Worm (Caenorhabditis elegans): ENCODE data around the gene F21C10.19.
A peak's percentile ranks its signal among the peaks of the same experiment; 100 is the strongest.

The F21C10.19 gene

DNA sequence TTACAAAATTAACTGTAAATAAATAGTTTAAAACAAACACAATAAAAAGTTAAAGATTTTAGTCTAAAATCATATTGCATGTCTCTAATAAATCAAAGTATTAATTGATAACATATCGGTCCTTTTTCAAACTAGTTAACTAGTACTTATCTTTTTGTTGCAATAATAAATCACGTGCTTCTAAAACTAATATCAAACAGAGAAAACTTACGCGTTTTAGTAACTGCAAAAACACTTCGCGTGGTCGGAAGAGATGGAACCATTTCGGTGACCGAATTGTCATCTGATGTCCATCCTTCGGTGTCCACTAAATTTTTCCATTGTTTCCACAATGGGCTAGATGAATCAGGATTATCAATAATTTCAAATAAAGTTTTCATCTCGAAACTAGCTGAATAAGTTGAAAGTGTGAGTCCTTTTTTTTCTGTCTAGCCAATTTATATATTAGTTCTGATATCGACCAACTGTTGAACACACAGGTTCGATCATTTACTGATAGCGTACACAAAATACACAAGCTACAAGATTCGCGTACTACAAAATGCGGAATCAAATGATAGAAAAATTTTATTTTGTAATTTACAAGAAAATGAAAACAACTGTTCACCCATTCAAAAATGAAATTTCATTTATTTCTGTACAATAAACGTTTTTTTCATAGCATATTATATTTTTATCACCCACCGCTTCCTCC, 32.4 kb upstream of the F21C10.19 start, which contains the start of gene F21C10.9 (continued):
- TF ChIP-seq unc-86 (tag; optimal IDR thresholded peaks at IDR 0.05) (no peak), mef-2 (tag; optimal IDR thresholded peaks at IDR 0.05) (no peak), snpc-4 (tag; optimal IDR thresholded peaks at IDR 0.05) (no peak), fos-1 (tag; optimal IDR thresholded peaks at IDR 0.05) (no peak), fkh-4 (tag; optimal IDR thresholded peaks at IDR 0.05; ENCODE audit: borderline replicate concordance) (no peak), sup-37 (GFP tag; optimal IDR thresholded peaks at IDR 0.05) (no peak), tlp-1 (tag; optimal IDR thresholded peaks at IDR 0.05) (no peak), lsy-2 (tag; optimal IDR thresholded peaks at IDR 0.05) (no peak), nhr-11 (tag; optimal IDR thresholded peaks at IDR 0.05) (no peak), efl-1 (optimal IDR thresholded peaks at IDR 0.05) (no peak), efl-1 (GFP tag; optimal IDR thresholded peaks at IDR 0.05 in 1 of 2) (peak in 1 of 2 experiments; percentile 53), mep-1 (tag; optimal IDR thresholded peaks at IDR 0.05) (no peak), lin-13 (GFP tag; optimal IDR thresholded peaks at IDR 0.05) (no peak), nhr-47 (tag; optimal IDR thresholded peaks at IDR 0.05) (no peak), hlh-4 (tag; optimal IDR thresholded peaks at IDR 0.05) (no peak), egl-13 (tag; optimal IDR thresholded peaks at IDR 0.05) (no peak), jun-1 (tag; optimal IDR thresholded peaks at IDR 0.05) (no peak), vab-15 (tag; optimal IDR thresholded peaks at IDR 0.05) (no peak), dsc-1 (tag; optimal IDR thresholded peaks at IDR 0.05) (no peak), pax-3 (tag; optimal IDR thresholded peaks at IDR 0.05) (no peak), lir-3 (tag; optimal IDR thresholded peaks at IDR 0.05; ENCODE audit: poor library complexity) (no peak), isw-1 (GFP tag; IDR thresholded peaks at IDR 0.05) (no peak), sptf-1 (tag; optimal IDR thresholded peaks at IDR 0.05) (no peak), lin-15B (tag; optimal IDR thresholded peaks at IDR 0.05) (no peak), dpl-1 (GFP tag; optimal IDR thresholded peaks at IDR 0.05) (no peak), pag-3 (tag; optimal IDR thresholded peaks at IDR 0.05; ENCODE audit: borderline replicate concordance, insufficient read depth) (no peak), sox-4 (tag; optimal IDR thresholded peaks at IDR 0.05) (no peak), nhr-84 (tag; optimal IDR thresholded peaks at IDR 0.05) (no peak), mab-9 (GFP tag; IDR thresholded peaks at IDR 0.05) (no peak), lin-14 (GFP tag; optimal IDR thresholded peaks at IDR 0.05) (peak; percentile 2), nhr-77 (tag; optimal IDR thresholded peaks at IDR 0.05) (no peak), unc-98 (GFP tag; IDR thresholded peaks at IDR 0.05) (no peak)

DNA sequence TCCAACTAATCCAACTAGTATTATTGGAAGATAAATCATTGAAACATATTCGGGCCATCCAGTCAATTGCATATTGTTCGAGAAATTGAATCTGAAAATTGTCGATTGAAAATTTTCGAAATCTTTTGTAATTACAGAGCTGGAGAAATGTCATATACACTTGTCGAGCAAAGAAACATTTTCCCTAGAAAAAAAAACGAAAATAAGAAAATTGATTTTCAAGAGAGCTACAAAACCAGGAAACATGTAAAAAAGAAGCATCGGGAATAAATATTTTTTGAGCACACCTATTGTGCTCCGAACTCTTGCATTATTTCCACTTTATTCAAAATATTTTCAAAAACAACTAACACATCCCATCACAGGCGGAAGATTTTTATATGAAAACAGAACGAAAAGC, 29.8 kb upstream of the F21C10.19 start, which contains the start of gene frpr-6:
frpr-6 (minus strand) TSS at position 101 of the 400 bp plus-strand sequence.
- TF ChIP-seq blmp-1 (tag; optimal IDR thresholded peaks at IDR 0.05) (no peak), lin-35 (GFP tag; optimal IDR thresholded peaks at IDR 0.05) (no peak), vab-15 (tag; optimal IDR thresholded peaks at IDR 0.05) (no peak), F16B12.6 (tag; optimal IDR thresholded peaks at IDR 0.05) (no peak), nhr-71 (tag; optimal IDR thresholded peaks at IDR 0.05) (no peak), fkh-4 (tag; optimal IDR thresholded peaks at IDR 0.05; ENCODE audit: borderline replicate concordance) (no peak), ztf-4 (tag; optimal IDR thresholded peaks at IDR 0.05) (no peak), mab-9 (GFP tag; IDR thresholded peaks at IDR 0.05) (no peak), fkh-10 (GFP tag; optimal IDR thresholded peaks at IDR 0.05) (no peak), zip-4 (GFP tag; optimal IDR thresholded peaks at IDR 0.05) (no peak), unc-98 (GFP tag; IDR thresholded peaks at IDR 0.05) (no peak), C34B4.2 (tag; optimal IDR thresholded peaks at IDR 0.05) (no peak), mdl-1 (tag; optimal IDR thresholded peaks at IDR 0.05) (no peak), ces-1 (GFP tag; optimal IDR thresholded peaks at IDR 0.05) (no peak), hlh-4 (tag; optimal IDR thresholded peaks at IDR 0.05) (no peak), lin-14 (GFP tag; optimal IDR thresholded peaks at IDR 0.05) (no peak)

Data from whole organism, L1 larva.